Fruit fly (Drosophila melanogaster) whole organism, embryonic: Measurements from ENCODE around the gene MESR3.

Source experiments
- B-H2 ChIP-seq: fragments of 200-800 bp; sonication (Bioruptor generic); optimal IDR thresholded peaks from 2 replicates; lab custom pipeline; 2018; ENCODE audit warnings: missing biosample characterization, mild to moderate bottlenecking, missing genetic modification characterization
- Blimp-1 ChIP-seq: fragments of 200-800 bp; sonication (Bioruptor generic); optimal IDR thresholded peaks from 3 replicates; lab custom pipeline; 2018; ENCODE audit warnings: missing biosample characterization, missing genetic modification characterization, mild to moderate bottlenecking, moderate library complexity, missing genetic modification reagents
- CG10431 ChIP-seq: fragments of 200-800 bp; sonication (Bioruptor generic); optimal IDR thresholded peaks from 3 replicates; lab custom pipeline; 2018; ENCODE audit warnings: missing biosample characterization, mild to moderate bottlenecking, missing genetic modification characterization
- CG10959 ChIP-seq: fragments of 200-800 bp; sonication (Bioruptor generic); IDR thresholded peaks from 2 replicates; pipeline ENCODE4 v1.3.6; 2022; ENCODE audit warnings: missing biosample characterization, missing genetic modification characterization
- CG11093 ChIP-seq: fragments of 200-800 bp; sonication (Bioruptor generic); IDR thresholded peaks from 3 replicates; pipeline ENCODE4 v1.3.6; 2022; ENCODE audit warnings: missing biosample characterization, missing genetic modification characterization
- CG11247 ChIP-seq: fragments of 200-800 bp; sonication (Bioruptor generic); IDR thresholded peaks from 2 replicates; pipeline ENCODE4 v1.3.6; 2022; ENCODE audit warnings: missing biosample characterization, missing genetic modification characterization
- CG12299 ChIP-seq: fragments of 200-800 bp; sonication (Bioruptor generic); optimal IDR thresholded peaks from 2 replicates; lab custom pipeline; 2018; ENCODE audit warnings: missing biosample characterization, mild to moderate bottlenecking, missing genetic modification characterization
- CG12391 ChIP-seq: fragments of 200-800 bp; sonication (Bioruptor generic); optimal IDR thresholded peaks from 3 replicates; lab custom pipeline; 2018; ENCODE audit warnings: missing biosample characterization, mild to moderate bottlenecking, missing genetic modification characterization, moderate library complexity
- CG12769 ChIP-seq: fragments of 200-800 bp; sonication (Bioruptor generic); optimal IDR thresholded peaks from 2 replicates; lab custom pipeline; 2019; ENCODE audit warnings: missing biosample characterization, mild to moderate bottlenecking, missing genetic modification characterization, moderate library complexity
- CG13296 ChIP-seq: fragments of 200-800 bp; sonication (Bioruptor generic); optimal IDR thresholded peaks from 3 replicates; lab custom pipeline; 2018; ENCODE audit warnings: missing biosample characterization, mild to moderate bottlenecking, missing genetic modification characterization
- CG14014 ChIP-seq: fragments of 200-800 bp; sonication (Bioruptor generic); IDR thresholded peaks from 2 replicates; pipeline ENCODE4 v1.3.6; 2022; ENCODE audit warnings: missing biosample characterization, missing genetic modification characterization
- CG16813 ChIP-seq: fragments of 200-800 bp; sonication (Bioruptor generic); IDR thresholded peaks from 3 replicates; pipeline ENCODE4 v1.3.6; 2022; ENCODE audit warnings: missing biosample characterization, missing genetic modification characterization; ENCODE audit not compliant: partially characterized antibody
- CG17612 ChIP-seq: fragments of 200-800 bp; sonication (Bioruptor generic); IDR thresholded peaks from 2 replicates; pipeline ENCODE4 v1.3.6; 2022; ENCODE audit warnings: missing biosample characterization, missing genetic modification characterization
- CG17912 ChIP-seq: fragments of 200-800 bp; sonication (Bioruptor generic); optimal IDR thresholded peaks from 2 replicates; lab custom pipeline; 2018; ENCODE audit warnings: missing biosample characterization, mild to moderate bottlenecking, missing genetic modification characterization
- CG31224 ChIP-seq: fragments of 200-800 bp; sonication (Bioruptor generic); IDR thresholded peaks from 2 replicates; pipeline ENCODE4 v1.3.6; 2022; ENCODE audit warnings: missing biosample characterization, missing genetic modification characterization
- CG32767 ChIP-seq: fragments of 200-800 bp; sonication (Bioruptor generic); IDR thresholded peaks from 2 replicates; pipeline ENCODE4 v1.3.6; 2022; ENCODE audit warnings: missing biosample characterization, missing genetic modification characterization
- CG4282 ChIP-seq: fragments of 200-800 bp; sonication (Bioruptor generic); optimal IDR thresholded peaks from 2 replicates; lab custom pipeline; 2016; ENCODE audit warnings: missing biosample characterization, missing genetic modification characterization
- CG4707 ChIP-seq: fragments of 200-800 bp; sonication (Bioruptor generic); optimal IDR thresholded peaks from 2 replicates; lab custom pipeline; 2018; ENCODE audit warnings: missing biosample characterization, mild to moderate bottlenecking, missing genetic modification characterization, moderate library complexity
- CG4730 ChIP-seq: fragments of 200-800 bp; sonication (Bioruptor generic); IDR thresholded peaks from 2 replicates; pipeline ENCODE4 v1.3.6; 2022; ENCODE audit warnings: missing biosample characterization, missing genetic modification characterization
- CG7271 ChIP-seq: fragments of 200-800 bp; sonication (Bioruptor generic); optimal IDR thresholded peaks from 2 replicates; lab custom pipeline; 2018; ENCODE audit warnings: missing biosample characterization, mild to moderate bottlenecking, missing genetic modification characterization, moderate library complexity
- CG9437 ChIP-seq: fragments of 200-800 bp; sonication (Bioruptor generic); optimal IDR thresholded peaks from 2 replicates; lab custom pipeline; 2018; ENCODE audit warnings: missing biosample characterization, mild to moderate bottlenecking, missing genetic modification characterization
- Dek ChIP-seq: fragments of 200-800 bp; sonication (Bioruptor generic); optimal IDR thresholded peaks from 3 replicates; lab custom pipeline; 2019; ENCODE audit warnings: missing biosample characterization, mild to moderate bottlenecking, missing genetic modification characterization, moderate library complexity
- Elba2 ChIP-seq: fragments of 200-800 bp; sonication (Bioruptor generic); optimal IDR thresholded peaks from 3 replicates; lab custom pipeline; 2016; ENCODE audit warnings: missing biosample characterization, missing genetic modification characterization
- H15 ChIP-seq: fragments of 200-800 bp; sonication (Bioruptor generic); IDR thresholded peaks from 3 replicates; pipeline ENCODE4 v1.3.6; 2022; ENCODE audit warnings: missing biosample characterization, missing genetic modification characterization
- HmgZ ChIP-seq: fragments of 200-800 bp; sonication (Bioruptor generic); optimal IDR thresholded peaks from 2 replicates; lab custom pipeline; 2018; ENCODE audit warnings: missing biosample characterization, mild to moderate bottlenecking, missing genetic modification characterization
- Kr ChIP-seq: fragments of 200-800 bp; sonication (Bioruptor generic); optimal IDR thresholded peaks from 2 replicates; lab custom pipeline; 2017; ENCODE audit warnings: missing biosample characterization, mild to moderate bottlenecking, missing genetic modification characterization
- MESR4 ChIP-seq: fragments of 200-800 bp; sonication (Bioruptor generic); optimal IDR thresholded peaks from 2 replicates; lab custom pipeline; 2018; ENCODE audit warnings: missing biosample characterization, mild to moderate bottlenecking, missing genetic modification characterization, moderate library complexity
- NC2α ChIP-seq: fragments of 200-800 bp; sonication (Bioruptor generic); optimal IDR thresholded peaks from 2 replicates; lab custom pipeline; 2016; ENCODE audit warnings: missing biosample characterization, missing genetic modification characterization
- NC2β ChIP-seq: fragments of 200-800 bp; sonication (Bioruptor generic); optimal IDR thresholded peaks from 2 replicates; lab custom pipeline; 2016; ENCODE audit warnings: missing biosample characterization, missing genetic modification characterization
- NFAT ChIP-seq: fragments of 200-800 bp; sonication (Bioruptor generic); IDR thresholded peaks from 2 replicates; pipeline ENCODE4 v1.3.6; 2022; ENCODE audit warnings: missing biosample characterization, missing genetic modification characterization
- Oli ChIP-seq: fragments of 200-800 bp; sonication (Bioruptor generic); optimal IDR thresholded peaks from 2 replicates; lab custom pipeline; 2018; ENCODE audit warnings: missing biosample characterization, mild to moderate bottlenecking, missing genetic modification characterization, moderate library complexity
- Opbp ChIP-seq: fragments of 200-800 bp; sonication (Bioruptor generic); IDR thresholded peaks from 3 replicates; pipeline ENCODE4 v1.3.6; 2022; ENCODE audit warnings: missing biosample characterization, missing genetic modification characterization; ENCODE audit not compliant: partially characterized antibody
- Rx ChIP-seq: fragments of 200-800 bp; sonication (Bioruptor generic); IDR thresholded peaks from 2 replicates; pipeline ENCODE4 v1.3.6; 2022; ENCODE audit warnings: missing biosample characterization, missing genetic modification characterization
- YL-1 ChIP-seq: fragments of 200-800 bp; sonication (Bioruptor generic); optimal IDR thresholded peaks from 3 replicates; lab custom pipeline; 2017; ENCODE audit warnings: missing biosample characterization, mild to moderate bottlenecking, missing genetic modification characterization
- bbx ChIP-seq: fragments of 200-800 bp; sonication (Bioruptor generic); IDR thresholded peaks from 2 replicates; pipeline ENCODE4 v1.3.6; 2022; ENCODE audit warnings: missing biosample characterization, missing genetic modification characterization; ENCODE audit not compliant: partially characterized antibody
- bigmax ChIP-seq: fragments of 200-800 bp; sonication (Bioruptor generic); optimal IDR thresholded peaks from 2 replicates; lab custom pipeline; 2018; ENCODE audit warnings: missing biosample characterization, mild to moderate bottlenecking, missing genetic modification characterization
- br ChIP-seq: fragments of >200 bp; optimal IDR thresholded peaks from 2 replicates; lab custom pipeline; 2017
- ci ChIP-seq: fragments of 200-800 bp; sonication (Bioruptor generic); IDR thresholded peaks from 3 replicates; pipeline ENCODE4 v1.3.6; 2022; ENCODE audit warnings: missing biosample characterization, missing genetic modification characterization
- crc ChIP-seq: fragments of 200-800 bp; sonication (Bioruptor generic); optimal IDR thresholded peaks from 2 replicates; lab custom pipeline; 2016; ENCODE audit warnings: missing biosample characterization, missing genetic modification characterization
- dimm ChIP-seq: fragments of 200-800 bp; sonication (Bioruptor generic); IDR thresholded peaks from 2 replicates; pipeline ENCODE4 v1.3.6; 2022; ENCODE audit warnings: missing biosample characterization, missing genetic modification characterization
- dm ChIP-seq: fragments of 200-800 bp; sonication (Bioruptor generic); optimal IDR thresholded peaks from 3 replicates; lab custom pipeline; 2016; ENCODE audit warnings: missing biosample characterization, missing genetic modification characterization
- gem ChIP-seq: fragments of 200-800 bp; sonication (Bioruptor generic); optimal IDR thresholded peaks from 2 replicates; lab custom pipeline; 2019; ENCODE audit warnings: missing biosample characterization, mild to moderate bottlenecking, missing genetic modification characterization, moderate library complexity
- gfzf ChIP-seq: fragments of 200-800 bp; sonication (Bioruptor generic); optimal IDR thresholded peaks from 2 replicates; lab custom pipeline; 2016; ENCODE audit warnings: missing biosample characterization, mild to moderate bottlenecking, missing genetic modification characterization, moderate library complexity
- ham ChIP-seq: fragments of 200-800 bp; sonication (Bioruptor generic); IDR thresholded peaks from 2 replicates; pipeline ENCODE4 v1.3.6; 2022; ENCODE audit warnings: missing biosample characterization, missing genetic modification characterization
- ind ChIP-seq: fragments of 200-800 bp; sonication (Bioruptor generic); optimal IDR thresholded peaks from 3 replicates; lab custom pipeline; 2016; ENCODE audit warnings: missing biosample characterization, missing genetic modification characterization
- mld ChIP-seq: fragments of 200-800 bp; sonication (Bioruptor generic); IDR thresholded peaks from 3 replicates; pipeline ENCODE4 v1.3.6; 2022; ENCODE audit warnings: missing biosample characterization, missing genetic modification characterization; ENCODE audit not compliant: partially characterized antibody
- nmo ChIP-seq: fragments of 200-800 bp; sonication (Bioruptor generic); optimal IDR thresholded peaks from 2 replicates; lab custom pipeline; 2018; ENCODE audit warnings: missing biosample characterization, mild to moderate bottlenecking, missing genetic modification characterization, moderate library complexity
- slbo ChIP-seq: fragments of 200-800 bp; sonication (Bioruptor generic); IDR thresholded peaks from 2 replicates; pipeline ENCODE4 v1.3.6; 2022; ENCODE audit warnings: missing biosample characterization, missing genetic modification characterization
- tup ChIP-seq: fragments of 200-800 bp; sonication (Bioruptor generic); optimal IDR thresholded peaks from 2 replicates; lab custom pipeline; 2016; ENCODE audit warnings: missing biosample characterization, mild to moderate bottlenecking, missing genetic modification characterization, moderate library complexity
- unpg ChIP-seq: fragments of 200-800 bp; sonication (Bioruptor generic); optimal IDR thresholded peaks from 3 replicates; lab custom pipeline; 2018; ENCODE audit warnings: missing biosample characterization, mild to moderate bottlenecking, missing genetic modification characterization, moderate library complexity
- wek ChIP-seq: fragments of 200-800 bp; sonication (Bioruptor generic); optimal IDR thresholded peaks from 3 replicates; lab custom pipeline; 2018; ENCODE audit warnings: missing biosample characterization, mild to moderate bottlenecking, missing genetic modification characterization, moderate library complexity

Gene MESR3

dm6 chr2L:18604986-18605385 is 12.1 kb upstream of the MESR3 start, which contains the start of gene CG10413 (continued):
- TF ChIP-seq nmo (GFP tag; lab: Kevin White, UChicago), result peak; percentile 98
- peak; percentile 95 for TF ChIP-seq CG7271 (tag; lab: Kevin White, UChicago)
- TF ChIP-seq CG4282 (GFP tag; lab: Kevin White, UChicago), result peak; percentile 94
- peak; percentile 98 for TF ChIP-seq CG13296
- peak; percentile 95 for TF ChIP-seq Rx (GFP tag; lab: Robert Waterston, UW)
- peak; percentile 98 for TF ChIP-seq ci (GFP tag; lab: Robert Waterston, UW)
- peak; percentile 99 for TF ChIP-seq CG12769
- TF ChIP-seq dimm (GFP tag; lab: Robert Waterston, UW), result peak; percentile 92
- TF ChIP-seq crc (GFP tag; lab: Kevin White, UChicago), result peak; percentile 97
- TF ChIP-seq Oli, result peak; percentile 98
- TF ChIP-seq CG17912 (GFP tag; lab: Kevin White, UChicago), result peak; percentile 92
- TF ChIP-seq CG31224, result peak; percentile 96
- TF ChIP-seq Opbp (GFP tag; lab: Robert Waterston, UW), result 0 out of 3 replicates have a peak, but pooled peaks have one; percentile 10
- peak; percentile 99 for TF ChIP-seq HmgZ (tag; lab: Kevin White, UChicago)
- TF ChIP-seq dm (GFP tag; lab: Kevin White, UChicago), result peak; percentile 95
- peak; percentile 87 for TF ChIP-seq CG10959 (GFP tag; lab: Robert Waterston, UW)
- TF ChIP-seq bigmax (GFP tag; lab: Kevin White, UChicago), result peak; percentile 73
- peak; percentile 79 for TF ChIP-seq MESR4
- TF ChIP-seq CG12299 (tag; lab: Kevin White, UChicago), result peak; percentile 98
- TF ChIP-seq NC2α (GFP tag; lab: Kevin White, UChicago), result peak; percentile 94
- peak; percentile 98 for TF ChIP-seq CG14014
- peak; percentile 99 for TF ChIP-seq Elba2
- peak; percentile 98 for TF ChIP-seq NC2β (GFP tag; lab: Kevin White, UChicago)
- TF ChIP-seq ind (GFP tag; lab: Kevin White, UChicago), result peak; percentile 98
- TF ChIP-seq CG9437 (GFP tag; lab: Kevin White, UChicago), result peak; percentile 90
- TF ChIP-seq B-H2 (GFP tag; lab: Kevin White, UChicago), result peak; percentile 99
- peak; percentile 96 for TF ChIP-seq Blimp-1 (GFP tag; lab: Kevin White, UChicago)
- peak; percentile 99 for TF ChIP-seq gem (tag; lab: Kevin White, UChicago)
- TF ChIP-seq CG12391 (tag; lab: Kevin White, UChicago), result peak; percentile 98
- peak; percentile 97 for TF ChIP-seq NFAT (GFP tag; lab: Robert Waterston, UW)
- peak; percentile 61 for TF ChIP-seq gfzf
- TF ChIP-seq H15 (GFP tag; lab: Robert Waterston, UW), result peak; percentile 96
- TF ChIP-seq CG4707 (GFP tag; lab: Kevin White, UChicago), result peak; percentile 94
- TF ChIP-seq mld, result no peak
- TF ChIP-seq CG16813 (GFP tag; lab: Robert Waterston, UW), result 0 out of 3 replicates have a peak, but pooled peaks have one; percentile 43
- TF ChIP-seq bbx, result no peak
- TF ChIP-seq Kr (GFP tag; lab: Kevin White, UChicago), result no peak
- peak; percentile 99 for TF ChIP-seq unpg
- TF ChIP-seq CG11247 (GFP tag; lab: Robert Waterston, UW), result peak; percentile 97
- peak; percentile 98 for TF ChIP-seq Dek (tag; lab: Kevin White, UChicago)
- TF ChIP-seq br, result no peak
- peak; percentile 97 for TF ChIP-seq CG32767 (GFP tag; lab: Robert Waterston, UW)
- peak; percentile 94 for TF ChIP-seq ham (GFP tag; lab: Robert Waterston, UW)
- peak; percentile 95 for TF ChIP-seq CG4730 (GFP tag; lab: Robert Waterston, UW)
- peak; percentile 97 for TF ChIP-seq CG11093 (GFP tag; lab: Robert Waterston, UW)
- peak; percentile 93 for TF ChIP-seq CG10431 (GFP tag; lab: Kevin White, UChicago)
- TF ChIP-seq wek, result peak; percentile 93
- TF ChIP-seq CG17612 (GFP tag; lab: Robert Waterston, UW), result peak; percentile 92
- peak; percentile 98 for TF ChIP-seq slbo (GFP tag; lab: Robert Waterston, UW)
- TF ChIP-seq tup (GFP tag; lab: Kevin White, UChicago), result peak; percentile 95
- peak; percentile 95 for TF ChIP-seq YL-1
